Fruit fly (Drosophila melanogaster): ENCODE data around the gene Rhau.

Rhau gene

DNA sequence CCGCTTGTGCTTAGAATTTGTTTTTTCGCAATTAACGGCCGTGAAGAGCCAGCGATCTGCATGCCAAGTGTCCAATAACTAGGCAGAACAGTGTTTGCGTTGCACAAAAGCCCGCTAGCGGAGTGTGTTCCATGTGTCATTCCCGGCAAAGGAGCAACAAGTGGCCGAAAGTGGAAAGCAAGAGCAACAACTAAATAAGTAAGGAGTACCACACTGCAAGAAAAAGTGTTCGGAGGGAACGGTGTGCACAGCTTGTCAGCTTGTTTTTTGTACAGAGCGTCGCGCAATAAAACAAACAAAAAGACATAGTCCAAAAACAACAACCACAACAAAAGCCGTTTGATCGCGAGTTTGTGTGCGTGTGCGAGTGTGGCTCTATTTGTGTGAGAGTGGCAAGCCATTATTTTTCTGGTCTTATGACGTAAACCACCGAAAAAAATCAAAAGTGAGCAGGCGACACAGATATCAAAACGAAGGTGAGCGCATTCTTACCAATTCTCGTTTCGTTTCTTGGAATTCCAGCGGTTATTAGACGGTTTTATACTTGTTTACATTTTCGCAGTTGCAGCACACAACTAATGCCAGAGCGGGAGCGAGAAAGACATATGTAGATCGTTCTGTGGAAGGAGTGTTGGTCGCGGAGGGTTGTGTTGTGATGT is 532 bp upstream of the Rhau start (continued):
- no peak for TF ChIP-seq Doc3 (GFP tag; IDR thresholded peaks at IDR 0.05; ENCODE audit: partially characterized antibody)
- TF ChIP-seq Xrp1 (GFP tag; IDR thresholded peaks at IDR 0.05) = 0 out of 2 replicates have a peak, but pooled peaks have one; percentile 9
- no peak for TF ChIP-seq fd64A (GFP tag; optimal IDR thresholded peaks at IDR 0.05)
- no peak for TF ChIP-seq fu2 (GFP tag; optimal IDR thresholded peaks at IDR 0.05)
- TF ChIP-seq hth (optimal IDR thresholded peaks at IDR 0.05) = no peak
- no peak for TF ChIP-seq cas (GFP tag; IDR thresholded peaks at IDR 0.05)
- no peak for TF ChIP-seq Sry-δ (GFP tag; optimal IDR thresholded peaks at IDR 0.05)
- TF ChIP-seq dmrt99B (tag; optimal IDR thresholded peaks at IDR 0.05) = no peak
- TF ChIP-seq CG30020 (tag; optimal IDR thresholded peaks at IDR 0.05) = no peak
- no peak for TF ChIP-seq CG1602 (GFP tag; optimal IDR thresholded peaks at IDR 0.05)
- TF ChIP-seq Dfd (GFP tag; optimal IDR thresholded peaks at IDR 0.05) = no peak
- TF ChIP-seq hbn (GFP tag; IDR thresholded peaks at IDR 0.05; ENCODE audit: partially characterized antibody) = no peak
- TF ChIP-seq nerfin-1 (tag; optimal IDR thresholded peaks at IDR 0.05) = no peak
- TF ChIP-seq ttk (GFP tag; IDR thresholded peaks at IDR 0.05) = no peak
- TF ChIP-seq CG8089 (GFP tag; optimal IDR thresholded peaks at IDR 0.05) = no peak
- TF ChIP-seq Mrtf (GFP tag; IDR thresholded peaks at IDR 0.05) = no peak
- TF ChIP-seq peb (GFP tag; IDR thresholded peaks at IDR 0.05) = no peak
- no peak for TF ChIP-seq Six4 (GFP tag; optimal IDR thresholded peaks at IDR 0.05)
- TF ChIP-seq bab2 (GFP tag; optimal IDR thresholded peaks at IDR 0.05) = no peak
- no peak for TF ChIP-seq wdn (GFP tag; IDR thresholded peaks at IDR 0.05)
- TF ChIP-seq ash1 (GFP tag; optimal IDR thresholded peaks at IDR 0.05) = no peak
- no peak for TF ChIP-seq crc (GFP tag; optimal IDR thresholded peaks at IDR 0.05)
- TF ChIP-seq CG42726 (GFP tag; IDR thresholded peaks at IDR 0.05; ENCODE audit: partially characterized antibody) = no peak
- 0 out of 2 replicates have a peak, but pooled peaks have one; percentile 2 for TF ChIP-seq dati (GFP tag; IDR thresholded peaks at IDR 0.05)
- no peak; the same call in 1 of the 2 replicates for TF ChIP-seq CG9932 (GFP tag; IDR thresholded peaks at IDR 0.05)
- TF ChIP-seq CG16779 (GFP tag; IDR thresholded peaks at IDR 0.05) = no peak
- TF ChIP-seq CG14710 (tag; optimal IDR thresholded peaks at IDR 0.05) = no peak
- 0 out of 2 replicates have a peak, but pooled peaks have one; percentile 23 for TF ChIP-seq CG11247 (GFP tag; IDR thresholded peaks at IDR 0.05)
- TF ChIP-seq CG14441 (GFP tag; IDR thresholded peaks at IDR 0.05) = no peak
- no peak for TF ChIP-seq CG5180 (GFP tag; optimal IDR thresholded peaks at IDR 0.05)
- no peak for TF ChIP-seq CG34224 (GFP tag; IDR thresholded peaks at IDR 0.05; ENCODE audit: partially characterized antibody)
- TF ChIP-seq gcm2 (GFP tag; optimal IDR thresholded peaks at IDR 0.05) = no peak
- TF ChIP-seq Max (GFP tag; optimal IDR thresholded peaks at IDR 0.05) = no peak
- TF ChIP-seq CG9817 (tag; optimal IDR thresholded peaks at IDR 0.05) = no peak
- TF ChIP-seq gem (tag; optimal IDR thresholded peaks at IDR 0.05) = no peak
- TF ChIP-seq CG6791 (GFP tag; IDR thresholded peaks at IDR 0.05; ENCODE audit: partially characterized antibody) = no peak
- TF ChIP-seq klu (GFP tag; IDR thresholded peaks at IDR 0.05) = no peak
- TF ChIP-seq croc (GFP tag; conservative IDR thresholded peaks at IDR 0.05) = no peak
- no peak for TF ChIP-seq CG2889 (GFP tag; IDR thresholded peaks at IDR 0.05)
- peak; percentile 61 for TF ChIP-seq sqz (GFP tag; optimal IDR thresholded peaks at IDR 0.05)
- TF ChIP-seq Trl (optimal IDR thresholded peaks at IDR 0.05) = peak in 1 of 2 experiments; percentile 31
- TF ChIP-seq Trl (GFP tag; optimal IDR thresholded peaks at IDR 0.05) = no peak
- no peak for TF ChIP-seq Dek (tag; optimal IDR thresholded peaks at IDR 0.05)
- TF ChIP-seq org-1 (GFP tag; optimal IDR thresholded peaks at IDR 0.05) = peak; percentile 38
- no peak for TF ChIP-seq exex (tag; optimal IDR thresholded peaks at IDR 0.05)
- peak in 1 of 2 experiments; percentile 84 for TF ChIP-seq Pdp1 (GFP tag; optimal IDR thresholded peaks at IDR 0.05)
- no peak for TF ChIP-seq NC2β (GFP tag; optimal IDR thresholded peaks at IDR 0.05)
- no peak for TF ChIP-seq unpg (GFP tag; optimal IDR thresholded peaks at IDR 0.05)
- no peak for TF ChIP-seq CG9727 (GFP tag; optimal IDR thresholded peaks at IDR 0.05)
- TF ChIP-seq pfk (GFP tag; optimal IDR thresholded peaks at IDR 0.05) = peak; percentile 28
- TF ChIP-seq sima (GFP tag; optimal IDR thresholded peaks at IDR 0.05) = no peak

All from whole organism, embryonic.